Fruit fly (Drosophila melanogaster): ENCODE measurements around the gene Mms19.

DNA sequence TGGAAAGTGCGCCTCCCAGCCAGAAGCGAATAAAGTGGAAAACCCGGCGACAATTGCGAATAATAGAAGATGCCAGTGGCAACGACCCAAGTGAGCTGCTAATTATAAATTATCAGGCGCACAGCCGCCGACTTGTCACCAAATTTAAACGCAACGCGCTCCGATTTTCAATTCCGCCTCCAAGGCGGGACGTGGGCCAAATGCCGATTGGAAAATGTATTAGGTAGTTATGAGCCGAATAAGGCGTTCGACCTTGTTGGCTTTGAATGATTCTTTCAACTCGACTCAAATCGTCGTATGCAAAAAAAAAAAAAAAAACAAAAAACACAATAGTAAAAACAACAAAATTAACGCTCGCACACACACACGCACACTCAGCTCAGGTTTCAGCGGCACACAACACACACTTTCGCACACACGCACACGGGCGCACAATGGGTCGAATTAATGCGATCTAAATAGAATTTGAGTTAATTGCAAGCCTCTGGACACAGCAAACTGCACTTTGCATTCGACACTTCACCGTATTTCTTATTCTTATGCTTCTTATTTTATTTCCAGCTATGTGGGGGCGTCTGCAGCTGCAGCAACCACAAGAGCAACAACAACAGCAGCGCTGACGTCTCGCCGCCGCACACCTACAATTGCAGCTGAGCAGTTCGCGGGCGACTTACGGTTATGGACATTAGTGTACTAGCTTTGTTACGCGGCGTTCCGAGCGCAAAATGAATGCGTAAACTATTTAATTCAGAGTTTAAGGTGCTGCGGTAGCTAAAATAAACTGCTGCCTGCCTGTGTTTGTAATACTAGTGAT is 753 bp upstream of the Mms19 start:
- TF ChIP-seq Dfd (GFP tag; optimal IDR thresholded peaks at IDR 0.05) (no peak), Hnf4 (GFP tag; optimal IDR thresholded peaks at IDR 0.05) (no peak), sv (GFP tag; optimal IDR thresholded peaks at IDR 0.05) (no peak), rgr (GFP tag; optimal IDR thresholded peaks at IDR 0.05) (no peak), Myc (optimal IDR thresholded peaks at IDR 0.05) (no peak), dsf (GFP tag; optimal IDR thresholded peaks at IDR 0.05; ENCODE audit: borderline replicate concordance) (no peak), pan (optimal IDR thresholded peaks at IDR 0.05) (no peak), br (GFP tag; optimal IDR thresholded peaks at IDR 0.05) (no peak)

Measured in whole organism, wandering third instar larva.